Worm (Caenorhabditis elegans) whole organism, late embryonic: ENCODE results near the gene B0303.14.

ENCODE experiments used
- C08G9.2 ChIP-seq: sonication (generic microtip); optimal IDR thresholded peaks from 2 replicates; lab custom pipeline; 2016; ENCODE audit warnings: mild to moderate bottlenecking, missing genetic modification characterization, moderate library complexity, missing compliant biosample characterization
- F13H6.1 ChIP-seq: sonication (generic microtip); optimal IDR thresholded peaks from 2 replicates; lab custom pipeline; 2016; ENCODE audit warnings: missing genetic modification characterization, missing compliant biosample characterization
- K09A11.1 ChIP-seq: sonication (generic microtip); optimal IDR thresholded peaks from 2 replicates; lab custom pipeline; 2017; ENCODE audit warnings: antibody characterized with exemption, mild to moderate bottlenecking, missing genetic modification characterization, missing compliant biosample characterization; ENCODE audit not compliant: insufficient read depth
- T23F11.4 ChIP-seq: fragments of 200-800 bp; sonication (Bioruptor generic); optimal IDR thresholded peaks from 2 replicates; lab custom pipeline; 2018; ENCODE audit warnings: mild to moderate bottlenecking, missing genetic modification characterization, missing compliant biosample characterization
- ahr-1 ChIP-seq: sonication (generic microtip); optimal IDR thresholded peaks from 2 replicates; lab custom pipeline; 2016; ENCODE audit warnings: missing genetic modification characterization, missing compliant biosample characterization
- ama-1 ChIP-seq: fragments of 150-350 bp; optimal IDR thresholded peaks from 2 replicates; lab custom pipeline; 2014
- ceh-14 ChIP-seq: sonication (generic microtip); optimal IDR thresholded peaks from 2 replicates; lab custom pipeline; 2016; ENCODE audit warnings: missing genotype, missing genetic modification characterization, missing compliant biosample characterization
- ceh-2 ChIP-seq: sonication (generic microtip); optimal IDR thresholded peaks from 2 replicates; lab custom pipeline; 2016; ENCODE audit warnings: missing genotype, missing genetic modification characterization, missing compliant biosample characterization
- ceh-24 ChIP-seq: sonication (generic microtip); optimal IDR thresholded peaks from 2 replicates; lab custom pipeline; 2016; ENCODE audit warnings: mild to moderate bottlenecking, missing genetic modification characterization, missing compliant biosample characterization
- ceh-31 ChIP-seq: sonication (generic microtip); optimal IDR thresholded peaks from 2 replicates; lab custom pipeline; 2016; ENCODE audit warnings: missing genetic modification characterization, missing compliant biosample characterization
- ceh-34 ChIP-seq: sonication (generic microtip); optimal IDR thresholded peaks from 2 replicates; lab custom pipeline; 2016; ENCODE audit warnings: mild to moderate bottlenecking, missing genetic modification characterization, missing compliant biosample characterization
- ceh-45 ChIP-seq: fragments of 200-800 bp; sonication (Bioruptor generic); IDR thresholded peaks from 2 replicates; pipeline ENCODE4 v1.3.6; 2022; ENCODE audit warnings: missing genetic modification reagents, missing genetic modification characterization, missing compliant biosample characterization
- ceh-6 ChIP-seq: fragments of 200-800 bp; sonication (Bioruptor generic); optimal IDR thresholded peaks from 2 replicates; lab custom pipeline; 2018; ENCODE audit warnings: mild to moderate bottlenecking, missing genetic modification characterization, missing compliant biosample characterization
- ceh-9 ChIP-seq: sonication (generic microtip); optimal IDR thresholded peaks from 2 replicates; lab custom pipeline; 2016; ENCODE audit warnings: mild to moderate bottlenecking, missing genetic modification characterization, inconsistent platforms, missing compliant biosample characterization
- dmd-4 ChIP-seq: sonication (generic microtip); optimal IDR thresholded peaks from 2 replicates; lab custom pipeline; 2016; ENCODE audit warnings: borderline replicate concordance, missing genetic modification characterization, missing compliant biosample characterization
- elt-2 ChIP-seq: sonication (generic microtip); optimal IDR thresholded peaks from 2 replicates; lab custom pipeline; 2016; ENCODE audit warnings: missing genetic modification reagents, missing genetic modification characterization, missing compliant biosample characterization
- elt-4 ChIP-seq: sonication (generic microtip); optimal IDR thresholded peaks from 2 replicates; lab custom pipeline; 2016; ENCODE audit warnings: missing genetic modification characterization, missing compliant biosample characterization
- ets-4 ChIP-seq: sonication (generic microtip); optimal IDR thresholded peaks from 2 replicates; lab custom pipeline; 2016; ENCODE audit warnings: missing genetic modification characterization, missing compliant biosample characterization
- eyg-1 ChIP-seq: sonication (generic microtip); optimal IDR thresholded peaks from 2 replicates; lab custom pipeline; 2016; ENCODE audit warnings: missing genotype, missing genetic modification characterization, missing compliant biosample characterization
- fax-1 ChIP-seq: sonication (generic microtip); optimal IDR thresholded peaks from 2 replicates; lab custom pipeline; 2016; ENCODE audit warnings: missing genotype, missing genetic modification characterization, missing compliant biosample characterization
- fkh-6 ChIP-seq: sonication (generic microtip); optimal IDR thresholded peaks from 2 replicates; lab custom pipeline; 2016; ENCODE audit warnings: missing genetic modification characterization, missing compliant biosample characterization
- hlh-13 ChIP-seq: fragments of 200-800 bp; sonication (Bioruptor generic); optimal IDR thresholded peaks from 2 replicates; lab custom pipeline; 2018; ENCODE audit warnings: mild to moderate bottlenecking, missing genetic modification characterization, missing compliant biosample characterization
- hlh-6 ChIP-seq: sonication (generic microtip); optimal IDR thresholded peaks from 2 replicates; lab custom pipeline; 2016; ENCODE audit warnings: missing genotype, missing genetic modification characterization, missing compliant biosample characterization
- hlh-8 ChIP-seq: sonication (generic microtip); optimal IDR thresholded peaks from 2 replicates; lab custom pipeline; 2016; ENCODE audit warnings: missing genotype, missing genetic modification characterization, missing compliant biosample characterization
- lim-6 ChIP-seq: sonication (generic microtip); optimal IDR thresholded peaks from 2 replicates; lab custom pipeline; 2016; ENCODE audit warnings: missing genetic modification characterization, missing compliant biosample characterization
- madf-2 ChIP-seq: sonication (generic microtip); optimal IDR thresholded peaks from 2 replicates; lab custom pipeline; 2017; ENCODE audit warnings: missing genetic modification characterization, missing compliant biosample characterization
- nfya-1 ChIP-seq: sonication (generic microtip); optimal IDR thresholded peaks from 2 replicates; lab custom pipeline; 2017; ENCODE audit warnings: missing genetic modification characterization, mild to moderate bottlenecking, missing compliant biosample characterization, antibody characterized with exemption, moderate library complexity
- nhr-11 ChIP-seq: fragments of 150-350 bp; optimal IDR thresholded peaks from 2 replicates; lab custom pipeline; 2014; ENCODE audit warnings: missing biosample characterization, missing genetic modification characterization
- nhr-232 ChIP-seq: sonication (generic microtip); optimal IDR thresholded peaks from 2 replicates; lab custom pipeline; 2016; ENCODE audit warnings: missing genetic modification characterization, missing compliant biosample characterization
- npax-4 ChIP-seq: sonication (generic microtip); optimal IDR thresholded peaks from 2 replicates; lab custom pipeline; 2016; ENCODE audit warnings: missing genetic modification characterization, missing compliant biosample characterization
- odd-2 ChIP-seq: sonication (generic microtip); optimal IDR thresholded peaks from 2 replicates; lab custom pipeline; 2017; ENCODE audit warnings: antibody characterized with exemption, mild to moderate bottlenecking, missing genetic modification characterization, missing compliant biosample characterization
- pat-9 ChIP-seq: fragments of 200-800 bp; sonication (Bioruptor generic); optimal IDR thresholded peaks from 2 replicates; lab custom pipeline; 2018; ENCODE audit warnings: mild to moderate bottlenecking, missing genetic modification characterization, moderate library complexity, missing compliant biosample characterization
- pax-1 ChIP-seq: fragments of 150-350 bp; optimal IDR thresholded peaks from 2 replicates; lab custom pipeline; 2014; ENCODE audit warnings: missing biosample characterization, missing genetic modification characterization
- pha-2 ChIP-seq: sonication (generic microtip); optimal IDR thresholded peaks from 2 replicates; lab custom pipeline; 2017; ENCODE audit warnings: mild to moderate bottlenecking, missing genetic modification characterization, missing compliant biosample characterization
- pqm-1 ChIP-seq: sonication (generic microtip); optimal IDR thresholded peaks from 2 replicates; lab custom pipeline; 2016; ENCODE audit warnings: missing genetic modification characterization, missing compliant biosample characterization
- pros-1 ChIP-seq: fragments of 150-350 bp; optimal IDR thresholded peaks from 2 replicates; lab custom pipeline; 2014; ENCODE audit warnings: missing biosample characterization, missing genetic modification reagents, missing genetic modification characterization
- ref-2 ChIP-seq: sonication (generic microtip); optimal IDR thresholded peaks from 2 replicates; lab custom pipeline; 2016; ENCODE audit warnings: missing genetic modification characterization, missing compliant biosample characterization
- sdc-2 ChIP-seq: sonication (generic microtip); optimal IDR thresholded peaks from 2 replicates; lab custom pipeline; 2016; ENCODE audit warnings: missing genotype, missing genetic modification characterization, missing compliant biosample characterization
- sox-2 ChIP-seq: fragments of 200-800 bp; sonication (Bioruptor generic); IDR thresholded peaks from 2 replicates; pipeline ENCODE4 v1.3.6; 2022; ENCODE audit warnings: missing genetic modification reagents, missing genetic modification characterization, missing compliant biosample characterization
- syd-9 ChIP-seq: sonication (generic microtip); optimal IDR thresholded peaks from 2 replicates; lab custom pipeline; 2016; ENCODE audit warnings: mild to moderate bottlenecking, missing genetic modification characterization, moderate library complexity, missing compliant biosample characterization
- tbx-2 ChIP-seq: sonication (generic microtip); optimal IDR thresholded peaks from 2 replicates; lab custom pipeline; 2016; ENCODE audit warnings: missing genetic modification characterization, missing compliant biosample characterization
- tbx-7 ChIP-seq: sonication (generic microtip); optimal IDR thresholded peaks from 2 replicates; lab custom pipeline; 2016; ENCODE audit warnings: missing genotype, missing genetic modification characterization, missing compliant biosample characterization
- unc-55 ChIP-seq: sonication (generic microtip); optimal IDR thresholded peaks from 2 replicates; lab custom pipeline; 2017; ENCODE audit warnings: missing biosample characterization, missing genetic modification reagents, missing genetic modification characterization
- unc-86 ChIP-seq: sonication (generic microtip); optimal IDR thresholded peaks from 2 replicates; lab custom pipeline; 2016; ENCODE audit warnings: missing genetic modification characterization, missing compliant biosample characterization

B0303.14 gene

DNA sequence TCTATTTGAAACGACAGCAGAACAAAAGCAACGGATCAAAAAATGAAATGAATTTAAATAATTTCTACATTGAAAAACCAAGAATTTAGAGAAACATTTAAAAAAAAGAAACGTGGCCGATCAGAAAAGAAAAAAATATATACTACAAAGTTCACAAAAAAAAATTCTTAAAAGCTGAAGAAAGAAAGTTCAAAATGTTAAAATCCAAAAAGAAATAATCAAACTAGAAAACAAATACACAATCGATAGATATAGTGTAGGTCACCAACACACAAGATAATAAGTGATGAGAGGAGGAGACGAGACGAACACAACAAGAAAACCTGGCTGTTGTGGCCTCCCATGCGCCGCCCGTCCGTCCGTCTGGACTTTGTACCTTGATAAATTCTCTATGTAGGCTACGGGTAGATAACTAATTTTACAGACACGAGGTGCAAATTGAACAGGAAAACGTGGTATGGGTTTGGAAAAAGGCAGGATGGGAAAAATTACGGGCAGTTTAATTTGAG, 27.5 kb downstream of the B0303.14 start, which contains the start of gene hadb-1:
Gene hadb-1, minus strand, starts transcription at position 51 of the 509 bp plus-strand sequence.
- no peak for TF ChIP-seq lim-6
- TF ChIP-seq hlh-8 (tag; lab: Kevin White, UChicago): no peak
- TF ChIP-seq pax-1 (tag; lab: Kevin White, UChicago): no peak
- TF ChIP-seq nfya-1: no peak
- TF ChIP-seq ahr-1 (tag; lab: Kevin White, UChicago): no peak
- TF ChIP-seq fax-1 (tag; lab: Kevin White, UChicago): no peak
- no peak for TF ChIP-seq T23F11.4 (GFP tag; lab: Kevin White, UChicago)
- TF ChIP-seq nhr-232 (tag; lab: Kevin White, UChicago): no peak
- no peak for TF ChIP-seq ceh-14 (tag; lab: Kevin White, UChicago)
- no peak for TF ChIP-seq ref-2 (tag; lab: Kevin White, UChicago)
- no peak for TF ChIP-seq ceh-9 (tag; lab: Kevin White, UChicago)
- TF ChIP-seq npax-4: no peak
- TF ChIP-seq elt-2: peak; percentile 47
- no peak for TF ChIP-seq ceh-34
- TF ChIP-seq pqm-1: no peak
- TF ChIP-seq unc-55 (GFP tag; lab: Kevin White, UChicago): peak; percentile 22

DNA sequence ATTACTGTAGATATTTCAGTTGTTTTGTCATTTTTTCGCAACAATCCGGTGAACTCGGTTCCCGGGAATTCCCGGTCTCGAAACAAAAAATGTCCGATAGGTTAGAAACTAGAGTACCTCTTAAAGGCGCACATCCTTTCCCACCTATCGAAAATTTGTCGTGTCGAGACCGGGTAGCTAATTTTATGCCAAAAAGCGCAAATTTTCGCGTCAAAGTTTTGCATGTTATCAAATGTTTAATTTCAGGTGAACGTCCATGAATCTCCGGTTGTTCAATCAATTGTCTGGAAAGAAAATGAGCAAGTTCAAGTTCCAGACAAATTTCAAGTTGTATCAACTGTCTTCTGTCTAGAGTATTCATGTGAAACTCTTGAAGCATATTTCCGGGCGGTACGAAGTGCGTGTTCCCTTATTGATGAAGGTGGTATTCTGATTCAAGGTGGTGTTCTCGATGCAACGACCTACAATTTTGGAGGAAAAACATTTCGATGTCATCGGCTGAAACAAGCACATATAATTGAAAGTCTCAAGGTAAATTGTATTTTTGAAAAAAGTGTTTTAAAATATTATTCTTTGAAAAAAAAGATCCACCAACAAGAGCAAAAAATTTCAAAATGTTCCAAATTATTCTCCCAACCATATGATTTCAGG, 30.3 kb downstream of the B0303.14 start:
- TF ChIP-seq ama-1 (lab: Kevin White, UChicago) (peak; percentile 10), odd-2 (tag; lab: Kevin White, UChicago) (no peak), pros-1 (tag; lab: Kevin White, UChicago) (no peak), sox-2 (GFP tag; lab: Robert Waterston, UW) (no peak), ahr-1 (tag; lab: Kevin White, UChicago) (no peak)
- TF ChIP-seq, all 69 proteins: peak for 1

DNA sequence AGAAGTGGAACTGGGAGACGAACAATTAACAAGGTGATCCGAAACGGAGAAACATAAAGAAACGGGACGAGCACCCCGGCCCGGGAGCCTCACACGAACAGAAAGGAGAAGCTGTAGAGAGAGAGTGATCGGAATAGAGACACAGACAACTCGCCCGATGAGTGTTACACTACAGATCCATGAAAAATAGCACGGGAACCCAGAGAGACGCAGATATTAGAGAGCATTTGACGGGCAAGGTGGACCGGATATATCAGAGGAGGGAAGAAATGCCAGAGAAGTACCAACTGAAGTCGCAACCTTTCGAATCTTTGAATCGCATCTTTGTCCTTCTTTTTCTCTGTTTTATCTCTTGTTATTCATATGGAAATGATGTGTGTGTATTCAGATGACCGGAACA, 31.6 kb downstream of the B0303.14 start, which contains the start of gene anmt-1:
Gene anmt-1, plus strand, starts transcription at position 388 of the 400 bp plus-strand sequence.
- TF ChIP-seq pat-9 (peak; percentile 17), elt-4 (tag; lab: Kevin White, UChicago) (no peak), unc-55 (GFP tag; lab: Kevin White, UChicago) (peak; percentile 83)

DNA sequence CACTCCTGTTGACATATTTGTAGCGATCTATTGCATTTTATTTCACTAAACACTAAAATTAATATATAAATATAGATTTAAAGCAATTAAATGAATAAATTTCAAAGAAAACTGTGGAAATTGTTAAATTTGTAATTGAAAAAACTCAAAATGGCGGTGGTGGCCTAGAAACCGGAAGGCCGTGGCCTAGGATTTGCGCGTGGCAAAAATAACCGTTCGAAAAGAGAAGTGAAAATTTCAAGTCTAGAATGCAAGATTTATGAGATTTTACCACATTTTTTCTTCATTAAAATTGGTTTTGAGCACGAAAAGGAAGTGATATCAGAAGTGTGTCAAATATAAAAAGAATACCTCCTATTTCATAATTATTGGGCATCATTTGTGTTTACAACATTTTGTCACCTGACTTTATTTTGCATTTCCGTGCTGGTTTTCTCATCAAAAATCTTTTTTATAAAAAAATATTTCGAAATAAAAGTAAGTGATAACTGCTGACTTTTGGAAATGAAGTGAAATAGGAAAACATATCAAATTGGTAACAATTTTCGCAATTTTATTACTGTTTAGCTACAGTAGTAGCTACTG, 32.2 kb downstream of the B0303.14 start, which contains the start of gene fli-1:
Gene fli-1, minus strand, starts transcription at position 58 of the 585 bp plus-strand sequence.
- TF ChIP-seq ceh-31 (tag; lab: Kevin White, UChicago): peak; percentile 49
- no peak for TF ChIP-seq syd-9
- TF ChIP-seq fkh-6 (tag; lab: Kevin White, UChicago): no peak
- peak; percentile 29 for TF ChIP-seq ets-4
- no peak for TF ChIP-seq ceh-6
- no peak for TF ChIP-seq sdc-2
- peak; percentile 6 for TF ChIP-seq tbx-2 (tag; lab: Kevin White, UChicago)
- TF ChIP-seq eyg-1 (tag; lab: Kevin White, UChicago): no peak
- TF ChIP-seq unc-55 (GFP tag; lab: Kevin White, UChicago): no peak
- peak; percentile 4 for TF ChIP-seq tbx-7
- peak; percentile 68 for TF ChIP-seq C08G9.2 (tag; lab: Kevin White, UChicago)
- peak; percentile 53 for TF ChIP-seq ceh-2 (tag; lab: Kevin White, UChicago)
- TF ChIP-seq elt-2: peak; percentile 18

DNA sequence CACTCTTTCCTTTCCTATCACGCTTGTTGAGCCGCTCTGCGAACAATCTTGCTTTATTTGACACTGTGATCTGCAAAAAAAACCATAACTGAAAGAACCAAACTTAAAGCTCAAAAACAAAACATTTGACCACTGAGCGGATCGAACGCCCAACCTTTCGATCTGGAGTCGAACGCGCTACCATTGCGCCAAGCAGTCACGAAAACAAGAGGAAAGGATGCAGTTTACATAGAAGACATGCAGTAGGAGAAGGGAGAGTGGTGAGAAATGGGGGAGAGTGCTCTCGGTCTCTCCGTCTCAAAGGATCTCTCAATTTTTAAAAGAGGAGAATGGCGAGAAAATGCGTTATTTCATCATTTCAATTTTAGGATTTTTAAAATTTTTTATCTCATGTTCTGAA, 37.6 kb downstream of the B0303.14 start:
- TF ChIP-seq fax-1 (tag; lab: Kevin White, UChicago) (peak; percentile 89), ceh-45 (GFP tag; lab: Robert Waterston, UW) (peak; percentile 91), pha-2 (peak; percentile 93), madf-2 (tag; lab: Kevin White, UChicago) (peak; percentile 94), hlh-6 (tag; lab: Kevin White, UChicago) (peak; percentile 97), ceh-2 (tag; lab: Kevin White, UChicago) (peak; percentile 84), ceh-14 (tag; lab: Kevin White, UChicago) (peak; percentile 92), dmd-4 (tag; lab: Kevin White, UChicago) (peak; percentile 91), hlh-13 (peak; percentile 95), sdc-2 (peak; percentile 86), pqm-1 (peak; percentile 50), K09A11.1 (tag; lab: Kevin White, UChicago) (peak; percentile 91), unc-86 (peak; percentile 93), F13H6.1 (tag; lab: Kevin White, UChicago) (peak; percentile 85), nhr-11 (no peak), ceh-24 (tag; lab: Kevin White, UChicago) (peak; percentile 81)
